Worm (Caenorhabditis elegans): ENCODE measurements around the gene T15B7.14.

DNA sequence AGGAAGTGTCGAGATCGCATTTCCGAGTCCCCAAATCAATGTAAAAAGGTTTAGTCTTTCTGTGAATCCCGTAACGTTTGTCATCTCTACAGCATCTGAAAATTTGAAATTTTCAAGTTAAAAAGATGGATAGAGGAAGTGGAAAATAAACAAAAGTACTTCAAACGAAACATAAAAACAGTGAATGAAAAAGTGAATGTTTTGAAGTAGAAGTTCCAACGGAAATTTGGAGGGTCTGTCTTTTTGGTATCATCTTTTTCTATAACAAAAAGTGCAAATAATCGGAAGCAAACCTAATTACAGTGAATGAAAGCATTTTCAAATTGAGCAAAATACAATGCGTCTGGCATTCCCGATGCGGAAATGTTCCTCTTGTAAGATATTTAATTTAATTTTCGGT lies 11.4 kb upstream of the T15B7.14 start, which contains the start of gene lgc-54:
- TF ChIP-seq unc-62 (GFP tag; optimal IDR thresholded peaks at IDR 0.05) (no peak), egl-27 (tag; optimal IDR thresholded peaks at IDR 0.05) (no peak), sea-2 (GFP tag; optimal IDR thresholded peaks at IDR 0.05) (no peak), jun-1 (tag; optimal IDR thresholded peaks at IDR 0.05) (no peak)

All from whole organism, L3 larva.